Worm (Caenorhabditis elegans) whole organism, young adult: ENCODE results near the gene lfi-1.

ENCODE experiments used
- lir-1 ChIP-seq: fragments of 200-800 bp; sonication (Bioruptor generic); conservative IDR thresholded peaks from 2 replicates; pipeline ENCODE4 v1.3.6; 2022; ENCODE audit warnings: missing genetic modification reagents, missing genetic modification characterization, missing compliant biosample characterization
- mcd-1 ChIP-seq: fragments of 200-800 bp; sonication (Bioruptor generic); IDR thresholded peaks from 2 replicates; pipeline ENCODE4 v1.3.6; 2022; ENCODE audit warnings: missing genetic modification reagents, missing genetic modification characterization, missing compliant biosample characterization

ce11 chrX:5027923-5028592 is 51.4 kb downstream of the lfi-1 start:
- TF ChIP-seq lir-1 (GFP tag; lab: Robert Waterston, UW), result no peak
- no peak for TF ChIP-seq mcd-1 (GFP tag; lab: Robert Waterston, UW)
